Fruit fly (Drosophila melanogaster): Measurements from ENCODE around the gene CG7133.
A peak's percentile ranks its signal among the peaks of the same experiment; 100 is the strongest.

The CG7133 gene

DNA sequence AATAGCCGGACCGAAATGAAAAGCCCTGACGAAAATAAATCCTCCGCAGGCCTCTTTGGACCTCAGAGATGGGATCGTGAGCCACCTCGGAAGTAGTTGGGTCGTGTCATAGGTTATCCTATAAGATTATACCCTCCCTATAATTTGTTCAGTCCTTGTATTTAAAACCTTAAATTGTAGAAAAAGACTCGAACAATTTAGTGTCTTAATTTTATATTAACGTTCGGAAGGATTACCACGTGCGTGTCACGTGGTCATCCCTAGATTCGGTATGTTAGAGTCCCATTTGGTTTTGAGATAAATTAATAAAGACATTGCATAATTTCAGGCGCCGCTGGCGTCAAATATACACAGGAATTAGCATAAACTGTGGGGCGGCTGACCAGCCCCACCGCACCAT, 3.7 kb upstream of the CG7133 start (continued):
- TF ChIP-seq Bteb2 (GFP tag; optimal IDR thresholded peaks at IDR 0.05): peak; percentile 37
- TF ChIP-seq Deaf1 (tag; optimal IDR thresholded peaks at IDR 0.05): peak; percentile 23
- no peak for TF ChIP-seq CG10321 (GFP tag; IDR thresholded peaks at IDR 0.05)
- peak; percentile 14 for TF ChIP-seq crc (GFP tag; optimal IDR thresholded peaks at IDR 0.05)
- TF ChIP-seq Stat92E (GFP tag; optimal IDR thresholded peaks at IDR 0.05): peak in 1 of 3 experiments; percentile 28
- TF ChIP-seq CG3065 (GFP tag; optimal IDR thresholded peaks at IDR 0.05): peak; percentile 21
- TF ChIP-seq dm (GFP tag; optimal IDR thresholded peaks at IDR 0.05): peak; percentile 51
- TF ChIP-seq ewg (GFP tag; optimal IDR thresholded peaks at IDR 0.05): peak; percentile 28
- 0 out of 2 replicates have a peak, but pooled peaks have one; percentile 19 for TF ChIP-seq Nf-YA (GFP tag; IDR thresholded peaks at IDR 0.05)
- peak; percentile 48 for TF ChIP-seq gro (GFP tag; optimal IDR thresholded peaks at IDR 0.05)
- TF ChIP-seq CG15479 (GFP tag; optimal IDR thresholded peaks at IDR 0.05): no peak
- peak; percentile 53 for TF ChIP-seq gcm (GFP tag; optimal IDR thresholded peaks at IDR 0.05)
- TF ChIP-seq pnt (GFP tag; optimal IDR thresholded peaks at IDR 0.05): peak; percentile 44
- TF ChIP-seq CG11398 (GFP tag; optimal IDR thresholded peaks at IDR 0.05): peak; percentile 11
- TF ChIP-seq HLH3B (GFP tag; IDR thresholded peaks at IDR 0.05): peak; percentile 56; the same call in 1 of the 2 replicates
- peak; percentile 24; the same call in 1 of the 2 replicates for TF ChIP-seq CG9215 (GFP tag; IDR thresholded peaks at IDR 0.05)
- TF ChIP-seq Sry-δ (GFP tag; optimal IDR thresholded peaks at IDR 0.05): peak; percentile 74
- no peak; the same call in 1 of the 2 replicates for TF ChIP-seq Adf1 (GFP tag; IDR thresholded peaks at IDR 0.05)
- TF ChIP-seq Atf3 (GFP tag; optimal IDR thresholded peaks at IDR 0.05): no peak
- TF ChIP-seq nerfin-2 (GFP tag; IDR thresholded peaks at IDR 0.05; ENCODE audit: partially characterized antibody): peak; percentile 60; the same call in 1 of the 2 replicates
- peak; percentile 47 for TF ChIP-seq ems (GFP tag; optimal IDR thresholded peaks at IDR 0.05)
- TF ChIP-seq CG12299 (tag; optimal IDR thresholded peaks at IDR 0.05): no peak
- TF ChIP-seq Max (GFP tag; optimal IDR thresholded peaks at IDR 0.05): peak; percentile 18
- TF ChIP-seq caup (GFP tag; optimal IDR thresholded peaks at IDR 0.05; ENCODE audit: severe bottlenecking): peak; percentile 39
- TF ChIP-seq CG31224 (GFP tag; IDR thresholded peaks at IDR 0.05): 0 out of 2 replicates have a peak, but pooled peaks have one; percentile 9
- no peak for TF ChIP-seq Bdp1 (GFP tag; optimal IDR thresholded peaks at IDR 0.05)
- peak; percentile 61; the same call in 1 of the 2 replicates for TF ChIP-seq ara (GFP tag; IDR thresholded peaks at IDR 0.05)
- peak; percentile 85 for TF ChIP-seq sna (GFP tag; IDR thresholded peaks at IDR 0.05; ENCODE audit: partially characterized antibody)
- TF ChIP-seq CG6654 (GFP tag; optimal IDR thresholded peaks at IDR 0.05): no peak
- TF ChIP-seq CG34224 (GFP tag; IDR thresholded peaks at IDR 0.05; ENCODE audit: partially characterized antibody): peak; percentile 85
- no peak for TF ChIP-seq fd3F (GFP tag; optimal IDR thresholded peaks at IDR 0.05)
- TF ChIP-seq CG30020 (tag; optimal IDR thresholded peaks at IDR 0.05): no peak
- peak; percentile 83 for TF ChIP-seq hbn (GFP tag; IDR thresholded peaks at IDR 0.05; ENCODE audit: partially characterized antibody)
- no peak for TF ChIP-seq fd102C (GFP tag; optimal IDR thresholded peaks at IDR 0.05)
- TF ChIP-seq CG42726 (GFP tag; IDR thresholded peaks at IDR 0.05; ENCODE audit: partially characterized antibody): no peak; the same call in 1 of the 2 replicates
- TF ChIP-seq Atf-2 (GFP tag; optimal IDR thresholded peaks at IDR 0.05): peak; percentile 12
- peak; percentile 59 for TF ChIP-seq CG14860 (GFP tag; IDR thresholded peaks at IDR 0.05; ENCODE audit: partially characterized antibody)
- TF ChIP-seq CG2712 (tag; optimal IDR thresholded peaks at IDR 0.05): peak; percentile 76
- TF ChIP-seq grau (tag; optimal IDR thresholded peaks at IDR 0.05): peak; percentile 66
- 0 out of 2 replicates have a peak, but pooled peaks have one; percentile 19 for TF ChIP-seq seq (GFP tag; IDR thresholded peaks at IDR 0.05)
- TF ChIP-seq Sin3A (optimal IDR thresholded peaks at IDR 0.05): no peak
- no peak for TF ChIP-seq cg (GFP tag; optimal IDR thresholded peaks at IDR 0.05)
- no peak for TF ChIP-seq CG34376 (GFP tag; optimal IDR thresholded peaks at IDR 0.05)
- no peak; the same call in 2 of the 3 replicates for TF ChIP-seq B-H1 (GFP tag; IDR thresholded peaks at IDR 0.05)
- TF ChIP-seq HmgD (GFP tag; optimal IDR thresholded peaks at IDR 0.05): no peak
- peak; percentile 39 for TF ChIP-seq D19A (tag; optimal IDR thresholded peaks at IDR 0.05)
- TF ChIP-seq CG2202 (tag; optimal IDR thresholded peaks at IDR 0.05): no peak
- peak; percentile 90 for TF ChIP-seq Scr (GFP tag; IDR thresholded peaks at IDR 0.05; ENCODE audit: partially characterized antibody)
- TF ChIP-seq CG2199 (GFP tag; IDR thresholded peaks at IDR 0.05): no peak
- no peak for TF ChIP-seq lbe (GFP tag; optimal IDR thresholded peaks at IDR 0.05)

All from whole organism, embryonic.